Worm (Caenorhabditis elegans): Measurements from ENCODE around the gene Y110A2AL.6.

ce11 chrII:2859315-2859714 lies 17.9 kb upstream of the Y110A2AL.6 start:
- TF ChIP-seq akir-1 (GFP tag; optimal IDR thresholded peaks at IDR 0.05) (no peak), snpc-4 (GFP tag; optimal IDR thresholded peaks at IDR 0.05) (no peak), snpc-4 (tag; optimal IDR thresholded peaks at IDR 0.05) (no peak), D2030.7 (GFP tag; IDR thresholded peaks at IDR 0.05) (no peak), ama-1 (optimal IDR thresholded peaks at IDR 0.05) (no peak), ama-1 (GFP tag; optimal IDR thresholded peaks at IDR 0.05) (no peak), dpl-1 (GFP tag; optimal IDR thresholded peaks at IDR 0.05) (no peak)
